Worm (Caenorhabditis elegans) whole organism, L1 larva: ENCODE results near the gene EEED8.13.

Source experiments
- jun-1 ChIP-seq: fragments of 150-350 bp; optimal IDR thresholded peaks from 2 replicates; lab custom pipeline; 2014; ENCODE audit warnings: missing biosample characterization, missing genetic modification reagents, missing genetic modification characterization
- nhr-237 ChIP-seq: fragments of 150-350 bp; optimal IDR thresholded peaks from 2 replicates; lab custom pipeline; 2014; ENCODE audit warnings: missing biosample characterization, missing genetic modification characterization
- pag-3 ChIP-seq: sonication (generic microtip); optimal IDR thresholded peaks from 2 replicates; lab custom pipeline; 2017; ENCODE audit warnings: missing genetic modification characterization, mild to moderate bottlenecking, missing compliant biosample characterization, antibody characterized with exemption, borderline replicate concordance; ENCODE audit not compliant: insufficient read depth
- zag-1 ChIP-seq: fragments of 150-350 bp; optimal IDR thresholded peaks from 2 replicates; lab custom pipeline; 2014; ENCODE audit warnings: missing biosample characterization, missing genetic modification characterization

DNA sequence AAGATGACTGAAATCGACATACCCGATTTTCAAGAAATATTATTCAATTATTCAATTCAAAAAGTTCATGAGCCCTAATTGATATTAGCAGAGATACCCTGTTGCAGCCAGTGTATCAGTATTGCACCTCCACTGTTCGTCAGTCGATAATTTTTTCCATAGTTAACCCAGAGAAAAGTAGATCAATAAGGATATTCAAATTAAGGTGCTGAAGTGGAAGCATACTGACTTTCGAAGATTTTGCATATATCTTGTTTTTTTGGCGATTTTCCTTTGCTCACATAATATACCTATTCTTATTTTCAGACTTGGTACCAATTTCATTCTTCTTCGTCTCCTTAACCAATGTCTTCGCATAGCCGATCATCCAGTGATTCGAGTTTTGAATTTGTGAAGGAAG is 6.6 kb upstream of the EEED8.13 start, which contains the start of gene EEED8.15:
- no peak for TF ChIP-seq jun-1
- no peak for TF ChIP-seq zag-1 (tag; lab: Kevin White, UChicago)
- no peak for TF ChIP-seq nhr-237 (tag; lab: Kevin White, UChicago)
- no peak for TF ChIP-seq pag-3 (tag; lab: Kevin White, UChicago)
